Fruit fly (Drosophila melanogaster) whole organism, larva: ENCODE measurements around the gene Gr36b.

ENCODE experiments used
- noc ChIP-seq: fragments of 200-800 bp; sonication (Bioruptor generic); optimal IDR thresholded peaks from 3 replicates; lab custom pipeline; 2019; ENCODE audit warnings: missing biosample characterization, mild to moderate bottlenecking, missing genetic modification characterization, moderate library complexity

The Gr36b gene

dm6 chr2L:17229394-17229793 lies 50.8 kb downstream of the Gr36b start:
- TF ChIP-seq noc = no peak
